Worm (Caenorhabditis elegans) whole organism, L1 larva: ENCODE results near the gene algn-14.

Source experiments
- C16A3.4 ChIP-seq: fragments of 150-350 bp; optimal IDR thresholded peaks from 2 replicates; lab custom pipeline; 2014; ENCODE audit warnings: missing biosample characterization, missing genetic modification characterization
- C34B4.2 ChIP-seq: sonication (generic microtip); optimal IDR thresholded peaks from 2 replicates; lab custom pipeline; 2017; ENCODE audit warnings: mild to moderate bottlenecking, missing genetic modification characterization, missing compliant biosample characterization
- aly-2 ChIP-seq: fragments of 150-350 bp; optimal IDR thresholded peaks from 2 replicates; lab custom pipeline; 2014; ENCODE audit warnings: missing biosample characterization, missing genetic modification characterization
- ama-1 ChIP-seq: fragments of 150-350 bp; optimal IDR thresholded peaks from 2 replicates; lab custom pipeline; 2014
- blmp-1 ChIP-seq: fragments of 150-350 bp; optimal IDR thresholded peaks from 2 replicates; lab custom pipeline; 2014; ENCODE audit warnings: missing biosample characterization, missing genetic modification characterization
- ceh-8 ChIP-seq: fragments of 200-800 bp; sonication (Bioruptor generic); optimal IDR thresholded peaks from 2 replicates; lab custom pipeline; 2018; ENCODE audit warnings: mild to moderate bottlenecking, missing genetic modification characterization, moderate library complexity, missing compliant biosample characterization
- ces-1 ChIP-seq: fragments of 150-350 bp; optimal IDR thresholded peaks from 2 replicates; lab custom pipeline; 2014; ENCODE audit warnings: missing biosample characterization, missing genetic modification reagents, missing genetic modification characterization
- dsc-1 ChIP-seq: sonication (generic microtip); optimal IDR thresholded peaks from 2 replicates; lab custom pipeline; 2016; ENCODE audit warnings: mild to moderate bottlenecking, missing genetic modification characterization, missing compliant biosample characterization
- efl-1 ChIP-seq, 4 experiments: fragments of 150-350 bp; optimal IDR thresholded peaks in 3 of 4; peaks in 1 of 4; 1 replicate in 1 of 4; 2 replicates in 3 of 4; lab custom pipeline; 2014; ENCODE audit warnings: missing biosample characterization in 2 of 4, missing genetic modification characterization in 2 of 4, missing genetic modification reagents in 2 of 4
- efl-3 ChIP-seq: fragments of 200-800 bp; sonication (Bioruptor generic); optimal IDR thresholded peaks from 2 replicates; lab custom pipeline; 2018; ENCODE audit warnings: mild to moderate bottlenecking, missing genetic modification characterization, missing compliant biosample characterization
- egl-27 ChIP-seq, 2 experiments: fragments of 150-350 bp in 1 of 2; sonication (generic microtip); optimal IDR thresholded peaks; 3 replicates each; lab custom pipeline; 2017 to 2018; ENCODE audit warnings: missing biosample characterization in 2 of 2, missing genetic modification characterization in 2 of 2, missing genetic modification reagents in 2 of 2
- elt-2 ChIP-seq: sonication (generic microtip); optimal IDR thresholded peaks from 2 replicates; lab custom pipeline; 2016; ENCODE audit warnings: missing genetic modification characterization, mild to moderate bottlenecking, inconsistent platforms, missing compliant biosample characterization, missing genetic modification reagents
- ets-5 ChIP-seq: fragments of 200-800 bp; sonication (Bioruptor generic); IDR thresholded peaks from 2 replicates; pipeline ENCODE4 v1.3.6; 2022; ENCODE audit warnings: missing genetic modification characterization, missing compliant biosample characterization
- fkh-10 ChIP-seq: sonication (generic microtip); optimal IDR thresholded peaks from 2 replicates; lab custom pipeline; 2017; ENCODE audit warnings: missing biosample characterization, missing genetic modification reagents, missing genetic modification characterization
- fkh-4 ChIP-seq: sonication (generic microtip); optimal IDR thresholded peaks from 2 replicates; lab custom pipeline; 2016; ENCODE audit warnings: missing compliant biosample characterization, missing genetic modification characterization, borderline replicate concordance
- fkh-8 ChIP-seq: sonication (generic microtip); optimal IDR thresholded peaks from 2 replicates; lab custom pipeline; 2016; ENCODE audit warnings: mild to moderate bottlenecking, missing genetic modification characterization, missing compliant biosample characterization
- fos-1 ChIP-seq: fragments of 150-350 bp; optimal IDR thresholded peaks from 2 replicates; lab custom pipeline; 2014; ENCODE audit warnings: missing biosample characterization, missing genetic modification characterization
- hpl-2 ChIP-seq: fragments of 150-350 bp; optimal IDR thresholded peaks from 2 replicates; lab custom pipeline; 2014; ENCODE audit warnings: missing biosample characterization, missing genetic modification reagents, missing genetic modification characterization
- irx-1 ChIP-seq: sonication (generic microtip); optimal IDR thresholded peaks from 2 replicates; lab custom pipeline; 2016; ENCODE audit warnings: missing genetic modification characterization, missing compliant biosample characterization
- jun-1 ChIP-seq: fragments of 150-350 bp; optimal IDR thresholded peaks from 2 replicates; lab custom pipeline; 2014; ENCODE audit warnings: missing biosample characterization, missing genetic modification reagents, missing genetic modification characterization
- lin-13 ChIP-seq: fragments of 150-350 bp; optimal IDR thresholded peaks from 2 replicates; lab custom pipeline; 2014; ENCODE audit warnings: missing biosample characterization, missing genetic modification reagents, missing genetic modification characterization
- lin-14 ChIP-seq: fragments of 200-800 bp; sonication (Bioruptor generic); optimal IDR thresholded peaks from 2 replicates; lab custom pipeline; 2018; ENCODE audit warnings: mild to moderate bottlenecking, missing genetic modification characterization, moderate library complexity, missing compliant biosample characterization
- lin-35 ChIP-seq, 2 experiments: fragments of 150-350 bp; optimal IDR thresholded peaks; 2 replicates each; lab custom pipeline; 2014; ENCODE audit warnings: missing biosample characterization in 2 of 2, missing genetic modification characterization in 2 of 2, missing genetic modification reagents in 2 of 2
- lir-3 ChIP-seq: sonication (generic microtip); optimal IDR thresholded peaks from 2 replicates; lab custom pipeline; 2016; ENCODE audit warnings: mild to moderate bottlenecking, missing genetic modification characterization, moderate library complexity, missing compliant biosample characterization; ENCODE audit not compliant: poor library complexity
- mab-9 ChIP-seq: fragments of 200-800 bp; sonication (Bioruptor generic); IDR thresholded peaks from 2 replicates; pipeline ENCODE4 v1.3.6; 2022; ENCODE audit warnings: missing genetic modification reagents, missing genetic modification characterization, missing compliant biosample characterization
- nhr-11 ChIP-seq: fragments of 150-350 bp; optimal IDR thresholded peaks from 2 replicates; lab custom pipeline; 2014; ENCODE audit warnings: missing biosample characterization, missing genetic modification characterization
- nhr-12 ChIP-seq: sonication (generic microtip); optimal IDR thresholded peaks from 2 replicates; lab custom pipeline; 2017; ENCODE audit warnings: missing biosample characterization, missing genetic modification characterization
- nhr-237 ChIP-seq: fragments of 150-350 bp; optimal IDR thresholded peaks from 2 replicates; lab custom pipeline; 2014; ENCODE audit warnings: missing biosample characterization, missing genetic modification characterization
- nhr-47 ChIP-seq: sonication (generic microtip); optimal IDR thresholded peaks from 2 replicates; lab custom pipeline; 2016; ENCODE audit warnings: mild to moderate bottlenecking, missing genetic modification characterization, moderate library complexity, missing compliant biosample characterization
- nhr-76 ChIP-seq: sonication (generic microtip); optimal IDR thresholded peaks from 2 replicates; lab custom pipeline; 2017; ENCODE audit warnings: missing biosample characterization, missing genetic modification characterization
- rnt-1 ChIP-seq: sonication (generic microtip); optimal IDR thresholded peaks from 2 replicates; lab custom pipeline; 2016; ENCODE audit warnings: mild to moderate bottlenecking, missing genetic modification characterization, moderate library complexity, missing compliant biosample characterization
- snpc-4 ChIP-seq: fragments of 150-350 bp; optimal IDR thresholded peaks from 2 replicates; lab custom pipeline; 2014; ENCODE audit warnings: missing biosample characterization, missing genetic modification characterization
- sox-4 ChIP-seq: sonication (generic microtip); optimal IDR thresholded peaks from 2 replicates; lab custom pipeline; 2016; ENCODE audit warnings: missing genetic modification characterization, missing compliant biosample characterization
- unc-86 ChIP-seq: sonication (generic microtip); optimal IDR thresholded peaks from 2 replicates; lab custom pipeline; 2016; ENCODE audit warnings: missing genetic modification characterization, missing compliant biosample characterization
- vab-15 ChIP-seq: sonication (generic microtip); optimal IDR thresholded peaks from 2 replicates; lab custom pipeline; 2017; ENCODE audit warnings: missing genotype, mild to moderate bottlenecking, missing genetic modification characterization, missing compliant biosample characterization
- xbp-1 ChIP-seq: sonication (generic microtip); optimal IDR thresholded peaks from 2 replicates; lab custom pipeline; 2016; ENCODE audit warnings: missing genetic modification characterization, missing compliant biosample characterization
- zag-1 ChIP-seq: fragments of 150-350 bp; optimal IDR thresholded peaks from 2 replicates; lab custom pipeline; 2014; ENCODE audit warnings: missing biosample characterization, missing genetic modification characterization
- ztf-11 ChIP-seq, 2 experiments: sonication (generic microtip); optimal IDR thresholded peaks; 2 replicates each; lab custom pipeline; 2016 to 2017; ENCODE audit warnings: missing genetic modification characterization in 2 of 2, missing biosample characterization in 1 of 2, missing compliant biosample characterization in 1 of 2

algn-14 gene

ce11 chrIV:3847489-3847888 is 44.3 kb upstream of the algn-14 start:
- TF ChIP-seq xbp-1 (tag; lab: Kevin White, UChicago) (no peak), rnt-1 (tag; lab: Kevin White, UChicago) (no peak), dsc-1 (tag; lab: Kevin White, UChicago) (no peak), ztf-11 (tag; optimal IDR thresholded peaks at IDR 0.05; lab: Kevin White, UChicago) (no peak), egl-27 (tag; optimal IDR thresholded peaks at IDR 0.05; lab: Kevin White, UChicago) (no peak), lir-3 (tag; lab: Kevin White, UChicago) (no peak), elt-2 (tag; lab: Kevin White, UChicago) (no peak), blmp-1 (tag; lab: Kevin White, UChicago) (no peak), lin-13 (GFP tag; lab: Kevin White, UChicago) (no peak), ets-5 (GFP tag; lab: Robert Waterston, UW) (no peak), nhr-11 (tag; lab: Kevin White, UChicago) (no peak), nhr-237 (no peak), fkh-8 (tag; lab: Kevin White, UChicago) (no peak), C16A3.4 (tag; lab: Kevin White, UChicago) (no peak), fkh-10 (GFP tag; lab: Kevin White, UChicago) (peak; percentile 49), ceh-8 (GFP tag; lab: Kevin White, UChicago) (no peak), nhr-47 (tag; lab: Kevin White, UChicago) (no peak), lin-35 (GFP tag; optimal IDR thresholded peaks at IDR 0.05; lab: Kevin White, UChicago) (no peak), lin-14 (GFP tag; lab: Kevin White, UChicago) (peak; percentile 41), fos-1 (tag; lab: Kevin White, UChicago) (no peak), efl-3 (GFP tag; lab: Kevin White, UChicago) (no peak), C34B4.2 (tag; lab: Kevin White, UChicago) (no peak), nhr-76 (no peak), ces-1 (GFP tag; lab: Kevin White, UChicago) (peak; percentile 9), efl-1 (optimal IDR thresholded peaks at IDR 0.05; lab: Kevin White, UChicago) (no peak), efl-1 (GFP tag; optimal IDR thresholded peaks at IDR 0.05 in 1 of 2; lab: Kevin White, UChicago) (peak in 1 of 2 experiments; percentile 44), zag-1 (no peak), unc-86 (tag; lab: Kevin White, UChicago) (no peak), irx-1 (tag; lab: Kevin White, UChicago) (no peak)

ce11 chrIV:3844584-3844983 is 41.4 kb upstream of the algn-14 start:
- TF ChIP-seq vab-15 (tag; lab: Kevin White, UChicago), result no peak
- no peak for TF ChIP-seq fkh-4 (tag; lab: Kevin White, UChicago)
- TF ChIP-seq aly-2 (tag; lab: Kevin White, UChicago), result no peak
- no peak for TF ChIP-seq ama-1 (lab: Kevin White, UChicago)
- no peak for TF ChIP-seq nhr-12 (tag; lab: Kevin White, UChicago)
- no peak for TF ChIP-seq hpl-2 (GFP tag; lab: Kevin White, UChicago)
- TF ChIP-seq snpc-4 (tag; lab: Kevin White, UChicago), result no peak
- no peak for TF ChIP-seq sox-4 (tag; lab: Kevin White, UChicago)
- no peak for TF ChIP-seq ces-1 (GFP tag; lab: Kevin White, UChicago)
- no peak for TF ChIP-seq mab-9 (GFP tag; lab: Robert Waterston, UW)
- no peak for TF ChIP-seq elt-2 (tag; lab: Kevin White, UChicago)

- TF ChIP-seq jun-1 (tag; lab: Kevin White, UChicago) (no peak), dsc-1 (tag; lab: Kevin White, UChicago) (peak; percentile 87), efl-1 (optimal IDR thresholded peaks at IDR 0.05; lab: Kevin White, UChicago) (no peak), efl-1 (GFP tag; optimal IDR thresholded peaks at IDR 0.05 in 1 of 2; lab: Kevin White, UChicago) (peak in 1 of 2 experiments; percentile 87), fkh-4 (tag; lab: Kevin White, UChicago) (peak; percentile 47), blmp-1 (tag; lab: Kevin White, UChicago) (no peak)
Measured at ce11 chrIV:3844004-3844403, 40.8 kb upstream of the algn-14 start.
